Worm (Caenorhabditis elegans) whole organism, L4 larva: Measurements from ENCODE around the gene K01D12.15.

Source experiments
- F49E8.2 ChIP-seq: sonication (generic microtip); optimal IDR thresholded peaks from 2 replicates; lab custom pipeline; 2016; ENCODE audit warnings: missing compliant biosample characterization, mild to moderate bottlenecking, missing genetic modification characterization, borderline replicate concordance
- R02D3.7 ChIP-seq: fragments of 150-350 bp; sonication (generic microtip); optimal IDR thresholded peaks from 3 replicates; lab custom pipeline; 2014; ENCODE audit warnings: missing biosample characterization, missing genetic modification characterization
- T26A8.4 ChIP-seq: fragments of 200-800 bp; sonication (Bioruptor generic); IDR thresholded peaks from 2 replicates; pipeline ENCODE4 v1.3.6; 2022; ENCODE audit warnings: missing genetic modification characterization, missing compliant biosample characterization
- Y48G9A.11 ChIP-seq: fragments of 200-800 bp; sonication (Bioruptor generic); IDR thresholded peaks from 2 replicates; pipeline ENCODE4 v1.3.6; 2022; ENCODE audit warnings: missing genetic modification reagents, missing genetic modification characterization, missing compliant biosample characterization
- Y75B8A.6 ChIP-seq: fragments of 200-800 bp; sonication (Bioruptor generic); IDR thresholded peaks from 2 replicates; pipeline ENCODE4 v1.3.6; 2022; ENCODE audit warnings: missing genetic modification reagents, missing genetic modification characterization, missing compliant biosample characterization
- ZK337.2 ChIP-seq: fragments of 200-800 bp; sonication (Bioruptor generic); IDR thresholded peaks from 2 replicates; pipeline ENCODE4 v1.3.6; 2022; ENCODE audit warnings: missing genetic modification reagents, missing genetic modification characterization, missing compliant biosample characterization
- ama-1 ChIP-seq: fragments of 150-350 bp; optimal IDR thresholded peaks from 2 replicates; lab custom pipeline; 2014; ENCODE audit warnings: inconsistent platforms, mixed read lengths
- ceh-44 ChIP-seq: fragments of 200-800 bp; sonication (Bioruptor generic); IDR thresholded peaks from 2 replicates; pipeline ENCODE4 v1.3.6; 2022; ENCODE audit warnings: missing genetic modification reagents, missing genetic modification characterization, missing compliant biosample characterization
- ces-1 ChIP-seq: fragments of 150-350 bp; sonication (generic microtip); optimal IDR thresholded peaks from 4 replicates; lab custom pipeline; 2014; ENCODE audit warnings: missing biosample characterization, missing genetic modification reagents, missing genetic modification characterization
- daf-16 ChIP-seq, 3 experiments: sonication (generic microtip); optimal IDR thresholded peaks; 2 replicates each; lab custom pipeline; 2016 to 2017; ENCODE audit warnings: missing genetic modification characterization in 3 of 3, missing genetic modification reagents in 3 of 3, mild to moderate bottlenecking in 2 of 3, missing compliant biosample characterization in 2 of 3, missing biosample characterization in 1 of 3, moderate library complexity in 1 of 3
- dmd-8 ChIP-seq: fragments of 200-800 bp; sonication (Bioruptor generic); IDR thresholded peaks from 2 replicates; pipeline ENCODE4 v1.3.6; 2022; ENCODE audit warnings: missing genetic modification characterization, missing compliant biosample characterization
- dpl-1 ChIP-seq: fragments of 150-350 bp; optimal IDR thresholded peaks from 2 replicates; lab custom pipeline; 2014; ENCODE audit warnings: missing biosample characterization, missing genetic modification reagents, missing genetic modification characterization
- egl-27 ChIP-seq: sonication (generic microtip); optimal IDR thresholded peaks from 3 replicates; lab custom pipeline; 2017; ENCODE audit warnings: missing biosample characterization, missing genetic modification reagents, missing genetic modification characterization
- fos-1 ChIP-seq: fragments of 150-350 bp; optimal IDR thresholded peaks from 2 replicates; lab custom pipeline; 2014; ENCODE audit warnings: missing biosample characterization, missing genetic modification characterization
- hif-1 ChIP-seq, 2 experiments: sonication (generic microtip); optimal IDR thresholded peaks; 2 replicates each; lab custom pipeline; 2016 to 2017; ENCODE audit warnings: missing compliant biosample characterization in 2 of 2, missing genetic modification characterization in 2 of 2, missing genetic modification reagents in 2 of 2, missing genotype in 2 of 2, mild to moderate bottlenecking in 1 of 2
- hlh-11 ChIP-seq: fragments of 200-800 bp; sonication (Bioruptor generic); optimal IDR thresholded peaks from 2 replicates; lab custom pipeline; 2018; ENCODE audit warnings: mild to moderate bottlenecking, missing genetic modification characterization, missing compliant biosample characterization
- hlh-30 ChIP-seq: sonication (generic microtip); optimal IDR thresholded peaks from 2 replicates; lab custom pipeline; 2017; ENCODE audit warnings: antibody characterized with exemption, mild to moderate bottlenecking, missing genetic modification characterization, missing compliant biosample characterization; ENCODE audit not compliant: insufficient read depth
- hmg-1.1 ChIP-seq: fragments of 200-800 bp; sonication (Bioruptor generic); IDR thresholded peaks from 2 replicates; pipeline ENCODE4 v1.3.6; 2022; ENCODE audit warnings: missing genetic modification reagents, missing genetic modification characterization, missing compliant biosample characterization
- lin-38 ChIP-seq: fragments of 200-800 bp; sonication (Bioruptor generic); IDR thresholded peaks from 2 replicates; pipeline ENCODE4 v1.3.6; 2022; ENCODE audit warnings: missing genetic modification reagents, missing genetic modification characterization, missing compliant biosample characterization
- lir-3 ChIP-seq: sonication (generic microtip); optimal IDR thresholded peaks from 2 replicates; lab custom pipeline; 2016; ENCODE audit warnings: mild to moderate bottlenecking, missing genetic modification characterization, missing compliant biosample characterization
- lsy-2 ChIP-seq, 2 experiments: fragments of 150-350 bp in 1 of 2; sonication (generic microtip) in 1 of 2; optimal IDR thresholded peaks; 2 replicates each; lab custom pipeline; 2014 to 2017; ENCODE audit warnings: missing biosample characterization in 2 of 2, missing genetic modification characterization in 2 of 2
- madf-5 ChIP-seq, 2 experiments: fragments of 200-800 bp; sonication (Bioruptor generic); IDR thresholded peaks; 2 replicates each; pipeline ENCODE4 v1.3.6; 2022; ENCODE audit warnings: missing compliant biosample characterization in 2 of 2, missing genetic modification characterization in 2 of 2
- madf-9 ChIP-seq: fragments of 200-800 bp; sonication (Bioruptor generic); conservative IDR thresholded peaks from 2 replicates; pipeline ENCODE4 v1.3.6; 2022; ENCODE audit warnings: missing genetic modification reagents, missing genetic modification characterization, missing compliant biosample characterization
- mdl-1 ChIP-seq, 2 experiments: fragments of 150-350 bp in 1 of 2; sonication (generic microtip) in 1 of 2; optimal IDR thresholded peaks; 2 replicates each; lab custom pipeline; 2014 to 2017; ENCODE audit warnings: missing biosample characterization in 2 of 2, missing genetic modification characterization in 2 of 2
- mxl-2 ChIP-seq: fragments of 200-800 bp; sonication (Bioruptor generic); conservative IDR thresholded peaks from 2 replicates; pipeline ENCODE4 v1.3.6; 2022; ENCODE audit warnings: missing genetic modification reagents, missing genetic modification characterization, missing compliant biosample characterization
- mxl-3 ChIP-seq: fragments of 200-800 bp; sonication (Bioruptor generic); optimal IDR thresholded peaks from 2 replicates; lab custom pipeline; 2018; ENCODE audit warnings: mild to moderate bottlenecking, missing genetic modification characterization, missing compliant biosample characterization
- nhr-102 ChIP-seq: sonication (generic microtip); optimal IDR thresholded peaks from 2 replicates; lab custom pipeline; 2016; ENCODE audit warnings: mild to moderate bottlenecking, missing genetic modification characterization, moderate library complexity, missing compliant biosample characterization
- nhr-28 ChIP-seq: fragments of 150-350 bp; optimal IDR thresholded peaks from 2 replicates; lab custom pipeline; 2014; ENCODE audit warnings: missing biosample characterization, missing genetic modification characterization
- nhr-48 ChIP-seq: sonication (generic microtip); optimal IDR thresholded peaks from 2 replicates; lab custom pipeline; 2016; ENCODE audit warnings: mild to moderate bottlenecking, missing genetic modification characterization, missing compliant biosample characterization
- nhr-77 ChIP-seq: fragments of 150-350 bp; optimal IDR thresholded peaks from 2 replicates; lab custom pipeline; 2014; ENCODE audit warnings: missing biosample characterization, missing genetic modification characterization
- pqm-1 ChIP-seq: sonication (generic microtip); optimal IDR thresholded peaks from 2 replicates; lab custom pipeline; 2017; ENCODE audit warnings: missing biosample characterization, missing genetic modification characterization
- tra-1 ChIP-seq: fragments of 200-800 bp; sonication (Bioruptor generic); IDR thresholded peaks from 2 replicates; pipeline ENCODE4 v1.3.6; 2022; ENCODE audit warnings: missing genetic modification reagents, missing genetic modification characterization, missing compliant biosample characterization
- unc-62 ChIP-seq, 3 experiments: fragments of 150-350 bp in 1 of 3; sonication (generic microtip); optimal IDR thresholded peaks in 2 of 3; peaks in 1 of 3; 1 replicate in 1 of 3; 2 replicates in 2 of 3; lab custom pipeline; 2014 to 2017; ENCODE audit warnings: missing biosample characterization in 3 of 3, missing genetic modification characterization in 3 of 3, missing genetic modification reagents in 3 of 3, missing genotype in 1 of 3
- zag-1 ChIP-seq: fragments of 150-350 bp; optimal IDR thresholded peaks from 2 replicates; lab custom pipeline; 2014; ENCODE audit warnings: missing biosample characterization, missing genetic modification characterization
- zip-2 ChIP-seq: fragments of 150-350 bp; optimal IDR thresholded peaks from 2 replicates; lab custom pipeline; 2014; ENCODE audit warnings: missing biosample characterization, missing genetic modification characterization
- ztf-7 ChIP-seq: fragments of 150-350 bp; optimal IDR thresholded peaks from 2 replicates; lab custom pipeline; 2014; ENCODE audit warnings: missing biosample characterization, missing genetic modification characterization

Gene K01D12.15

DNA sequence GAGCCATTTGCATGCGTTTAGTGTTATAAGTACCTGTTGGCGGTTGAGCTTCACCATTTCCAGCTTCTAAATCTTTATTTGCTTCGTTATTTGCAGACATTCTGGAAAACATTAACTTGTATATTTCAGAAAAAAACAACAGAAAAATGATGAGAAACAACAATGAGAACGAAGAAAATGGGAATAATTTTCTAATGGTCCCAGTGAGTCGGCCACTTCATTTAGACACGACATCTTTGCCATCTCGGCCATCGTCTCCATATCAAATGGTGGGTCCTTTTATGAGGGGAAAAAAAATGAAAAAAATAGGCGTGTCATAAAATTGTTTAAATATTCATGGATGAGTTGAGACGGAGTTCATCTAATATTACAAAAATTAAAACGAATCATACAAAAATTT, 40.4 kb upstream of the K01D12.15 start, which contains the start of gene snb-2:
TSS of gene snb-2 (minus strand) at position 101 of the 400 bp plus-strand sequence.
- TF ChIP-seq dmd-8 (GFP tag; lab: Robert Waterston, UW) (no peak), zag-1 (no peak), madf-5 (GFP tag; IDR thresholded peaks at IDR 0.05; lab: Robert Waterston, UW) (no peak), hmg-1.1 (no peak), lir-3 (tag; lab: Kevin White, UChicago) (no peak), tra-1 (GFP tag; lab: Robert Waterston, UW) (no peak), madf-9 (GFP tag; lab: Robert Waterston, UW) (no peak), ces-1 (no peak), dpl-1 (no peak), Y48G9A.11 (GFP tag; lab: Robert Waterston, UW) (no peak), lin-38 (no peak), ZK337.2 (GFP tag; lab: Robert Waterston, UW) (no peak)

DNA sequence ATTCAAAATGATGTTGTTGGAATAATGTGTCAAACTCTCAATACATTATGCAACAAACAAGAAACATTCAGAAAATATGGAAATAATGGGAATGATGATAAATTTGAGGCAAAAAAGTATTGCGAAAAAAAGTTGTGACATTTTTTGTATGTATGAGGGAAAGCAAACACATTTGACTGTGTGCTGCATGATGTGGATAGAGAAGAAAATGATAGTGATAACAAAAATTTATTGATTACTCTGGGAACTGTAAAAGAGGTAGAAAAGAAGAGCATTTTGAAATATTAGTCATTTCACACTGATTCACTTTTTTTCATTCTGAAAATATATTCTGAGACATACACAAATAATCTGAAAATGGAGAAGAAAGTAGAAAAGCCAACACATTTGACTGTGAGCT, 38.4 kb upstream of the K01D12.15 start:
- TF ChIP-seq nhr-102 = no peak
- TF ChIP-seq ceh-44 (GFP tag; lab: Robert Waterston, UW) = no peak
- peak in 1 of 2 experiments; percentile 58 for TF ChIP-seq unc-62 (GFP tag; optimal IDR thresholded peaks at IDR 0.05 in 1 of 2; lab: Kevin White, UChicago)
- no peak for TF ChIP-seq unc-62 (tag; optimal IDR thresholded peaks at IDR 0.05; lab: Kevin White, UChicago)
- no peak for TF ChIP-seq daf-16 (GFP tag; optimal IDR thresholded peaks at IDR 0.05; lab: Kevin White, UChicago)
- TF ChIP-seq daf-16 (tag; optimal IDR thresholded peaks at IDR 0.05; lab: Kevin White, UChicago) = peak; percentile 17
- TF ChIP-seq pqm-1 (tag; lab: Kevin White, UChicago) = peak; percentile 27
- no peak for TF ChIP-seq madf-5 (GFP tag; IDR thresholded peaks at IDR 0.05; lab: Robert Waterston, UW)
- TF ChIP-seq mxl-3 = no peak
- peak; percentile 26 for TF ChIP-seq nhr-28 (tag; lab: Kevin White, UChicago)

DNA sequence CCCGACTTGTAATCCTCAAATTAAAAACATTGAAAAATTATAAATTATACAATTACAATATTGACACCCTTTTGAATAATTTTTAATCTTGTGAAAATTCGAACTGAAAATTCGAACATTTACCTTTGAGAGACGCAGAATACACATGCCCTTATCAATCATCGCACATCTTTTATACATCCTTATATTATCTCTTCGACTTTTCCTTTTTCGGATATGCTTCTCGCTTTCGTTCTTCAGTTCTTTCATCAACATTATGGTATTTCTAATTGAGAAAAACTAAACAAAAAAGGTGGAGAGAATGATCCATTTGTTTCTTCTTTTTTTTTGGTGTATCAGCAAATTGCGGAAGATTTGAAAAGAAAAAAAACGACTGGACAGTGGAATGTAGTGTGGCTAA, 36.9 kb upstream of the K01D12.15 start:
- TF ChIP-seq hlh-11 (tag; lab: Kevin White, UChicago) (peak; percentile 31), dmd-8 (GFP tag; lab: Robert Waterston, UW) (no peak), nhr-48 (tag; lab: Kevin White, UChicago) (peak; percentile 42)

DNA sequence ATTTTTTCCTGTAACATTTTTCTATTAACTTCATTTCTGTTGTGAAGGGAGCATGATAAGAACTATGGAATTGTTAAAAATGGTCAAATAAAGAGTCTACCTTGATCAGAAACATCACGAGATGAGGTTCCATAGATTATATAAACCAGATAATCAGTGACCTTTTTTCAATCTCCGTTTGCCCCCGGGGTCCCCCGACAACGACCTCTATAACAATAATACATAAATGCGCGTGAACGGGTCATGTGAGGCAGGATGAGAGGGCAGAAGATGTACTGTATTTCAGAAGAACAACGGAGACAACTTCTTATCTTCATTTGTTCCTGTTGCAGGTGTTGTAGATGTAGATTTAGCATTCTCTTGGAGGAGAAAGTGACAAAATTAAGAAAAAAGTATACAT, 34.4 kb upstream of the K01D12.15 start:
- peak; percentile 14 for TF ChIP-seq hlh-11 (tag; lab: Kevin White, UChicago)
- peak; percentile 63 for TF ChIP-seq hlh-30 (tag; lab: Kevin White, UChicago)
- no peak for TF ChIP-seq lsy-2 (tag; optimal IDR thresholded peaks at IDR 0.05; lab: Kevin White, UChicago)

DNA sequence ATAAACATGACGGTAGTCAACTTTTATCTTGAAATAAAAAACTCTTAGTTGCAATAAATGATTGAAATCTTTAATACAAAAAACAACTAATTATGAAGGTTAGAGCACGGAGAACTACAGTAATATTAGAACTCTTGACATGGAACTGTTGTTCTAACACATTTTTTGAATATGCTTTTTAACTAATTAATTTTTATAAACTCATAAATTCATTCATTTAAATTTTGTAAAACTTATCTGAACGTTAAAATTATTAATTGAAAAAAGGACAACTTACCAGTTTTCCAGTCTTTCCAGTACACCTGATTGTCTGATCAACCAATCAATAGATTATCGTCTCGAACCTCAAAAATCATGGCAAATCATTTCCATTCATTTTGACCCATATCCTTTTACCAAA, 33.8 kb upstream of the K01D12.15 start, which contains the start of gene sqt-3:
TSS of gene sqt-3 (plus strand) at position 301 of the 400 bp plus-strand sequence.
- TF ChIP-seq nhr-77 (tag; lab: Kevin White, UChicago) (no peak), egl-27 (no peak), Y48G9A.11 (GFP tag; lab: Robert Waterston, UW) (no peak)

DNA sequence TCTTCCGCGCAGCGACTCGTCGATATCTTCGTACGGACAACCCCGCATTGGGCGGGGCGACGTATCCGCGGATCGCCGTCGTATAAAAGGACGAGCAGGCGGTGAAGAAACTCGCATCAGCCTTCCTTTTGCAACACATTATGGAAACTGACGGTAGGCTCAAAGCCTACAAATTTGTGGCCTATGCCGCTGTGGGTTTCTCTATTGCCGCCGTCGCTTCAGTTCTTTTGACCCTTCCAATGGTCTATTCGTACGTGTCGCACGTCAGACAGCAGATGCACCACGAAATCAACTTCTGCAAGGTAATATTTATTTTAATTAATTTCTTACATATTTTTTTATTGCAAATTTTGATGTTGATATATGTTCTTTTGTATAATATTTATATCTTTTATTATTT, 33.4 kb upstream of the K01D12.15 start:
- no peak for TF ChIP-seq T26A8.4
- TF ChIP-seq lsy-2 (tag; optimal IDR thresholded peaks at IDR 0.05; lab: Kevin White, UChicago) = no peak
- no peak for TF ChIP-seq lir-3 (tag; lab: Kevin White, UChicago)
- TF ChIP-seq madf-5 (GFP tag; IDR thresholded peaks at IDR 0.05; lab: Robert Waterston, UW) = no peak
- peak; percentile 11 for TF ChIP-seq hlh-11 (tag; lab: Kevin White, UChicago)
- no peak for TF ChIP-seq mxl-2 (GFP tag; lab: Robert Waterston, UW)
- no peak for TF ChIP-seq R02D3.7 (tag; lab: Kevin White, UChicago)
- peak; percentile 55 for TF ChIP-seq ama-1 (lab: Kevin White, UChicago)
- no peak for TF ChIP-seq mdl-1 (tag; optimal IDR thresholded peaks at IDR 0.05; lab: Kevin White, UChicago)
- no peak for TF ChIP-seq hif-1 (tag; optimal IDR thresholded peaks at IDR 0.05; lab: Kevin White, UChicago)
- TF ChIP-seq Y75B8A.6 (GFP tag; lab: Robert Waterston, UW) = no peak
- TF ChIP-seq egl-27 = no peak
- no peak for TF ChIP-seq F49E8.2 (tag; lab: Kevin White, UChicago)
- no peak for TF ChIP-seq fos-1 (tag; lab: Kevin White, UChicago)
- no peak for TF ChIP-seq ztf-7
- TF ChIP-seq zip-2 (tag; lab: Kevin White, UChicago) = no peak
